Worm (Caenorhabditis elegans): ENCODE measurements around the gene ins-1.

ce11 chrIV:10394858-10395257 is 41.6 kb upstream of the ins-1 start, which contains the start of gene R10H10.4:
- TF ChIP-seq ztf-6 (GFP tag; IDR thresholded peaks at IDR 0.05) (no peak), lir-1 (GFP tag; conservative IDR thresholded peaks at IDR 0.05) (no peak), efl-1 (GFP tag; optimal IDR thresholded peaks at IDR 0.05) (no peak), sdz-38 (tag; optimal IDR thresholded peaks at IDR 0.05) (no peak), madf-3 (GFP tag; IDR thresholded peaks at IDR 0.05) (no peak), cebp-1 (GFP tag; IDR thresholded peaks at IDR 0.05) (no peak), cebp-1 (tag; optimal IDR thresholded peaks at IDR 0.05) (no peak)
